Worm (Caenorhabditis elegans) whole organism, young adult: Measurements from ENCODE around the gene C33H5.2.

Experiments
- C06A6.2 ChIP-seq: fragments of 200-800 bp; sonication (Bioruptor generic); conservative IDR thresholded peaks from 2 replicates; pipeline ENCODE4 v1.3.6; 2022; ENCODE audit warnings: missing genetic modification characterization, missing compliant biosample characterization
- F23B12.7 ChIP-seq: sonication (generic microtip); optimal IDR thresholded peaks from 2 replicates; lab custom pipeline; 2017; ENCODE audit warnings: missing genetic modification characterization, mild to moderate bottlenecking, missing compliant biosample characterization, antibody characterized with exemption, moderate library complexity; ENCODE audit not compliant: insufficient read depth
- F33H1.4 ChIP-seq: fragments of 200-800 bp; sonication (Bioruptor generic); IDR thresholded peaks from 2 replicates; pipeline ENCODE4 v1.3.6; 2022; ENCODE audit warnings: missing genetic modification reagents, missing genetic modification characterization, missing compliant biosample characterization
- K12H6.12 ChIP-seq: fragments of 200-800 bp; sonication (Bioruptor generic); optimal IDR thresholded peaks from 2 replicates; lab custom pipeline; 2018; ENCODE audit warnings: mild to moderate bottlenecking, missing genetic modification characterization, missing compliant biosample characterization
- Y79H2A.3 ChIP-seq: fragments of 200-800 bp; sonication (Bioruptor generic); conservative IDR thresholded peaks from 2 replicates; pipeline ENCODE4 v1.3.6; 2022; ENCODE audit warnings: missing genetic modification reagents, missing genetic modification characterization, missing compliant biosample characterization
- ZK185.1 ChIP-seq: sonication (generic microtip); optimal IDR thresholded peaks from 2 replicates; lab custom pipeline; 2016; ENCODE audit warnings: mild to moderate bottlenecking, missing genetic modification characterization, missing compliant biosample characterization; ENCODE audit not compliant: poor library complexity, severe bottlenecking
- aptf-2 ChIP-seq: fragments of 200-800 bp; sonication (Bioruptor generic); conservative IDR thresholded peaks from 2 replicates; pipeline ENCODE4 v1.3.6; 2022; ENCODE audit warnings: missing genetic modification reagents, missing genetic modification characterization, missing compliant biosample characterization
- attf-5 ChIP-seq: fragments of 200-800 bp; sonication (Bioruptor generic); optimal IDR thresholded peaks from 2 replicates; lab custom pipeline; 2018; ENCODE audit warnings: mild to moderate bottlenecking, missing genetic modification characterization, missing compliant biosample characterization
- bed-2 ChIP-seq: fragments of 200-800 bp; sonication (Bioruptor generic); IDR thresholded peaks from 2 replicates; pipeline ENCODE4 v1.3.6; 2022; ENCODE audit warnings: missing genetic modification reagents, missing genetic modification characterization, missing compliant biosample characterization
- cebp-1 ChIP-seq, 2 experiments: fragments of 200-800 bp in 1 of 2; sonication (Bioruptor generic) in 1 of 2; sonication (generic microtip) in 1 of 2; IDR thresholded peaks in 1 of 2; optimal IDR thresholded peaks in 1 of 2; 2 replicates each; pipeline versions ENCODE4 v1.3.6 to Lab custom; 2017 to 2022; ENCODE audit warnings: missing compliant biosample characterization in 2 of 2, missing genetic modification characterization in 2 of 2, mild to moderate bottlenecking in 1 of 2, missing genetic modification reagents in 1 of 2, moderate library complexity in 1 of 2
- ceh-91 ChIP-seq: fragments of 200-800 bp; sonication (Bioruptor generic); IDR thresholded peaks from 2 replicates; pipeline ENCODE4 v1.3.6; 2022; ENCODE audit warnings: missing genetic modification reagents, missing genetic modification characterization, missing compliant biosample characterization
- dpff-1 ChIP-seq: sonication (generic microtip); optimal IDR thresholded peaks from 2 replicates; lab custom pipeline; 2017; ENCODE audit warnings: mild to moderate bottlenecking, missing genetic modification characterization, missing compliant biosample characterization
- efl-1 ChIP-seq: fragments of 150-350 bp; optimal IDR thresholded peaks from 2 replicates; lab custom pipeline; 2014; ENCODE audit warnings: missing biosample characterization, missing genetic modification reagents, missing genetic modification characterization
- him-1 ChIP-seq: sonication (generic microtip); optimal IDR thresholded peaks from 2 replicates; lab custom pipeline; 2016; ENCODE audit warnings: missing genotype, missing genetic modification reagents, missing genetic modification characterization, missing compliant biosample characterization
- hmg-1.2 ChIP-seq: fragments of 200-800 bp; sonication (Bioruptor generic); IDR thresholded peaks from 2 replicates; pipeline ENCODE4 v1.3.6; 2022; ENCODE audit warnings: missing genetic modification reagents, missing genetic modification characterization, missing compliant biosample characterization
- hmg-20 ChIP-seq: fragments of 200-800 bp; sonication (Bioruptor generic); IDR thresholded peaks from 2 replicates; pipeline ENCODE4 v1.3.6; 2022; ENCODE audit warnings: missing genetic modification reagents, missing genetic modification characterization, missing compliant biosample characterization
- let-526 ChIP-seq: fragments of 200-800 bp; sonication (Bioruptor generic); IDR thresholded peaks from 2 replicates; pipeline ENCODE4 v1.3.6; 2022; ENCODE audit warnings: missing genetic modification reagents, missing genetic modification characterization, missing compliant biosample characterization
- let-607 ChIP-seq, 2 experiments: fragments of 200-800 bp in 1 of 2; sonication (Bioruptor generic) in 1 of 2; sonication (generic microtip) in 1 of 2; optimal IDR thresholded peaks; 2 replicates each; lab custom pipeline; 2016 to 2018; ENCODE audit warnings: mild to moderate bottlenecking in 2 of 2, missing compliant biosample characterization in 2 of 2, missing genetic modification characterization in 2 of 2, moderate library complexity in 2 of 2, missing genotype in 1 of 2
- lin-35 ChIP-seq, 3 experiments: fragments of 150-350 bp in 2 of 3; sonication (generic microtip) in 1 of 3; optimal IDR thresholded peaks; 2 replicates each; lab custom pipeline; 2014 to 2018; ENCODE audit warnings: missing biosample characterization in 3 of 3, missing genetic modification characterization in 3 of 3, missing genetic modification reagents in 3 of 3
- lin-54 ChIP-seq: fragments of 200-800 bp; sonication (Bioruptor generic); optimal IDR thresholded peaks from 2 replicates; lab custom pipeline; 2018; ENCODE audit warnings: mild to moderate bottlenecking, missing genetic modification characterization, missing compliant biosample characterization
- lsl-1 ChIP-seq: fragments of 200-800 bp; sonication (Bioruptor generic); optimal IDR thresholded peaks from 2 replicates; lab custom pipeline; 2018; ENCODE audit warnings: mild to moderate bottlenecking, missing genetic modification characterization, moderate library complexity, missing compliant biosample characterization
- madf-3 ChIP-seq: fragments of 200-800 bp; sonication (Bioruptor generic); IDR thresholded peaks from 2 replicates; pipeline ENCODE4 v1.3.6; 2022; ENCODE audit warnings: missing genetic modification reagents, missing genetic modification characterization, missing compliant biosample characterization
- mcd-1 ChIP-seq: fragments of 200-800 bp; sonication (Bioruptor generic); IDR thresholded peaks from 2 replicates; pipeline ENCODE4 v1.3.6; 2022; ENCODE audit warnings: missing genetic modification reagents, missing genetic modification characterization, missing compliant biosample characterization
- nfya-2 ChIP-seq: fragments of 200-800 bp; sonication (Bioruptor generic); IDR thresholded peaks from 2 replicates; pipeline ENCODE4 v1.3.6; 2022; ENCODE audit warnings: missing genetic modification reagents, missing genetic modification characterization, missing compliant biosample characterization
- nhr-80 ChIP-seq: sonication (generic microtip); optimal IDR thresholded peaks from 2 replicates; lab custom pipeline; 2016; ENCODE audit warnings: missing genetic modification characterization, missing compliant biosample characterization
- snpc-4 ChIP-seq, 5 experiments: fragments of 150-350 bp in 1 of 5; sonication (generic microtip) in 4 of 5; optimal IDR thresholded peaks; 2 replicates each; lab custom pipeline; 2014 to 2018; ENCODE audit warnings: missing genetic modification characterization in 5 of 5, missing biosample characterization in 3 of 5, antibody characterized with exemption in 2 of 5, mild to moderate bottlenecking in 2 of 5, missing compliant biosample characterization in 2 of 5, missing genotype in 2 of 5, moderate library complexity in 2 of 5, missing genetic modification reagents in 1 of 5
- tbp1 ChIP-seq: fragments of 200-800 bp; sonication (Bioruptor generic); optimal IDR thresholded peaks from 2 replicates; lab custom pipeline; 2018; ENCODE audit warnings: mild to moderate bottlenecking, missing genetic modification characterization, missing compliant biosample characterization
- unc-130 ChIP-seq: sonication (generic microtip); optimal IDR thresholded peaks from 2 replicates; lab custom pipeline; 2016; ENCODE audit warnings: missing genetic modification reagents, missing genetic modification characterization, missing compliant biosample characterization
- xnd-1 ChIP-seq: sonication (generic microtip); optimal IDR thresholded peaks from 2 replicates; lab custom pipeline; 2016; ENCODE audit warnings: missing genotype, missing genetic modification reagents, missing genetic modification characterization, missing compliant biosample characterization
- ztf-28 ChIP-seq: fragments of 200-800 bp; sonication (Bioruptor generic); IDR thresholded peaks from 2 replicates; pipeline ENCODE4 v1.3.6; 2022; ENCODE audit warnings: missing genetic modification reagents, missing genetic modification characterization, missing compliant biosample characterization

C33H5.2 gene

DNA sequence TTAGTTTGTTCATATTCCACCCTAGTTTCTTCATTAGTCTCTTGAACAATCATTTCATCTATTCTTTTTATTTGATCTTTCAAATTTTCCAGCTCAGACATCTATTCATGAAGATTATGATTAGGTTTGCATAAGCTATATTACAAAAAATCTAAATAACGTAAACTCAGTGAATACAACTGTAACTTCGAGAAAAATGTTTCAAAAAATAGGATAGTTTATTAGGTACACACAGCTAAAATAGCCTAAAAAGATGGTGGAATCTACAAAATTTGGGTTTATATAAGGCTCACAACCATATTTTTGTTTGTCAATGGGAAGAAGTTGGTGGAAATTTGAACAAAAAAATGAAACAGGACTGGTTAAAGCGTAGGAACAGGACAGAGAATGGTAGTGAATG lies 7.9 kb downstream of the C33H5.2 start, which contains the start of gene zgpa-1:
Gene zgpa-1 (minus strand): TSS at position 101 of the 400 bp plus-strand sequence.
- TF ChIP-seq Y79H2A.3 (no peak), lsl-1 (GFP tag; lab: Kevin White, UChicago) (no peak), mcd-1 (GFP tag; lab: Robert Waterston, UW) (no peak), xnd-1 (tag; lab: Kevin White, UChicago) (no peak), ceh-91 (GFP tag; lab: Robert Waterston, UW) (no peak)
- TF ChIP-seq, all 124 proteins: peak for 0

DNA sequence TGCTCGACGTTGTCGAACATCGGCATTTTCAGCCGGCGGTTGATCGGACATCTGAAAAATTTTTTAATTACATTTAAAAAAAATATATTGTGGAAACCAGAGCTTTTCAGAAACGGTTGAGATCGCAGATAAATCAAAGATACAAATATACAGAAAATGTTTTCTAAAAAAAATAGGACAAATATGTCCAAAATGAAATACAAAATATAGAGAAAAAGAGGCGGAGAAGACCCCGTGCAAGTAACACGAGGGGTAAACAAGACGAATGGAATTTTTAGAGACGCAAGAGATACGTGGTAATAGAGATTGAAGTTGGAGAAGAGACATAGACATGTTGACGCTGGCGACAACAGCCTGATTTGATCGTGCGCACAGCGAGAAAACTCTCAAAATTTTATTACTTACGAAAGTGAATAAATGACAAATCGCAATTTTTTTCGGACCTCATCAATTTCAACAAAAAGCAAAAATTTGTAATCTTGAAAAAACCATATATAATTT lies 10.9 kb downstream of the C33H5.2 start, which contains the start of gene cdgs-1:
Gene cdgs-1 (minus strand): TSS at position 51 of the 501 bp plus-strand sequence.
- peak; percentile 51 for TF ChIP-seq attf-5 (GFP tag; lab: Kevin White, UChicago)
- TF ChIP-seq nfya-2 (GFP tag; lab: Robert Waterston, UW): no peak
- peak; percentile 29 for TF ChIP-seq tbp1 (GFP tag; lab: Kevin White, UChicago)
- peak; percentile 87; the same call in 1 of the 2 replicates for TF ChIP-seq hmg-1.2
- no peak for TF ChIP-seq dpff-1 (tag; lab: Kevin White, UChicago)
- no peak for TF ChIP-seq lsl-1 (GFP tag; lab: Kevin White, UChicago)
- peak; percentile 4 for TF ChIP-seq K12H6.12 (tag; lab: Kevin White, UChicago)
- TF ChIP-seq cebp-1 (GFP tag; IDR thresholded peaks at IDR 0.05; lab: Robert Waterston, UW): no peak
- peak; percentile 60 for TF ChIP-seq cebp-1 (tag; optimal IDR thresholded peaks at IDR 0.05; lab: Kevin White, UChicago)
- no peak for TF ChIP-seq snpc-4 (GFP tag; optimal IDR thresholded peaks at IDR 0.05; lab: Kevin White, UChicago)
- peak in 1 of 4 experiments; percentile 17 for TF ChIP-seq snpc-4 (tag; optimal IDR thresholded peaks at IDR 0.05; lab: Kevin White, UChicago)
- TF ChIP-seq nhr-80 (tag; lab: Kevin White, UChicago): peak; percentile 18

DNA sequence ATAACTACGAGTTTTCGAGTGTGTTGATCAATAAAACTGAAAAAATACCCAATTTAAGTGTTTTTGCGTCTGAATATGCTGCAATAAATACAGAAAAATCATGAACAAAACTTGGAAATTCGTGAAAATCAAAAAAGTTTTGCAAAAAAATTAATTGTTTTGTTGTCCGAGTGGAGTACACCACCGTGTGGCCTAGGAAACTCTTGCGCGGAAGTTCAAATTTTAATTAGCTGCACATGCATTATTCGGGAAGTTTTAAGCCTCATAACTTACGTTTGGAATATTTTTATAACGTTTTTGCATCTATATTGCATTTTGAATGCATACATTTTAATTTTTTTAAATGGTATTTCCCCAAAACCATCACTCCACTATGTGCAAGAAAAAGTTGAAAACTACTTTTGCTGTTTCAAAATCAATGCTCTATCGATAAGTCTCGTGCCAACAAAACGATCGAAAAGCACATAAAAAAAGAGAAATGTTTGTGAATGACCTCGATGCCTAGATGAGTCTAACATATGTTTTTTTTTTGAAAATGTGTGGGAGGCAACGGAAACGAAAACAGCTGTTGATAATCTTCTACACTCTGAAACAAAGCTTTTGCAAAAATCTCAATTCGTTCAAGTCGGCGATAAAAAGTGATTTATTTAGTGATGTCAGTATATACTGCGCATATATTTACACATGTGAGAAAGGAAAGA lies 11.7 kb downstream of the C33H5.2 start:
- TF ChIP-seq xnd-1 (tag; lab: Kevin White, UChicago) (peak; percentile 26), lin-35 (GFP tag; optimal IDR thresholded peaks at IDR 0.05; lab: Kevin White, UChicago) (peak in 1 of 3 experiments; percentile 13), lin-54 (GFP tag; lab: Kevin White, UChicago) (peak; percentile 89), him-1 (tag; lab: Kevin White, UChicago) (peak; percentile 36), let-526 (GFP tag; lab: Robert Waterston, UW) (0 out of 2 replicates have a peak, but pooled peaks have one; percentile 46), F23B12.7 (tag; lab: Kevin White, UChicago) (no peak), ceh-91 (GFP tag; lab: Robert Waterston, UW) (no peak), unc-130 (GFP tag; lab: Kevin White, UChicago) (peak; percentile 17), bed-2 (GFP tag; lab: Robert Waterston, UW) (0 out of 2 replicates have a peak, but pooled peaks have one; percentile 50), snpc-4 (GFP tag; optimal IDR thresholded peaks at IDR 0.05; lab: Kevin White, UChicago) (no peak), snpc-4 (tag; optimal IDR thresholded peaks at IDR 0.05; lab: Kevin White, UChicago) (peak in 1 of 4 experiments; percentile 3), let-607 (tag; optimal IDR thresholded peaks at IDR 0.05; lab: Kevin White, UChicago) (peak in 1 of 2 experiments; percentile 5), lsl-1 (GFP tag; lab: Kevin White, UChicago) (peak; percentile 39), efl-1 (peak; percentile 59), aptf-2 (GFP tag; lab: Robert Waterston, UW) (0 out of 2 replicates have a peak, but pooled peaks have one; percentile 9), ZK185.1 (peak; percentile 41), madf-3 (GFP tag; lab: Robert Waterston, UW) (0 out of 2 replicates have a peak, but pooled peaks have one; percentile 2), ztf-28 (no peak), hmg-20 (GFP tag; lab: Robert Waterston, UW) (peak; percentile 40; the same call in 1 of the 2 replicates), C06A6.2 (GFP tag; lab: Robert Waterston, UW) (no peak), F33H1.4 (GFP tag; lab: Robert Waterston, UW) (peak; percentile 34; the same call in 1 of the 2 replicates)
- TF ChIP-seq, all 124 proteins: peak for 16
